Worm (Caenorhabditis elegans) whole organism, L1 larva: ENCODE data around the gene T24D5.2.

ENCODE experiments used
- aha-1 ChIP-seq: fragments of 150-350 bp; optimal IDR thresholded peaks from 2 replicates; lab custom pipeline; 2014; ENCODE audit warnings: missing biosample characterization, missing genetic modification characterization
- ama-1 ChIP-seq: fragments of 150-350 bp; optimal IDR thresholded peaks from 2 replicates; lab custom pipeline; 2014
- ces-1 ChIP-seq: fragments of 150-350 bp; optimal IDR thresholded peaks from 2 replicates; lab custom pipeline; 2014; ENCODE audit warnings: missing biosample characterization, missing genetic modification reagents, missing genetic modification characterization
- lin-13 ChIP-seq: fragments of 150-350 bp; optimal IDR thresholded peaks from 2 replicates; lab custom pipeline; 2014; ENCODE audit warnings: missing biosample characterization, missing genetic modification reagents, missing genetic modification characterization
- lin-14 ChIP-seq: fragments of 200-800 bp; sonication (Bioruptor generic); optimal IDR thresholded peaks from 2 replicates; lab custom pipeline; 2018; ENCODE audit warnings: mild to moderate bottlenecking, missing genetic modification characterization, moderate library complexity, missing compliant biosample characterization
- mef-2 ChIP-seq: fragments of 150-350 bp; optimal IDR thresholded peaks from 2 replicates; lab custom pipeline; 2014; ENCODE audit warnings: missing biosample characterization, missing genetic modification characterization
- nhr-11 ChIP-seq: fragments of 150-350 bp; optimal IDR thresholded peaks from 2 replicates; lab custom pipeline; 2014; ENCODE audit warnings: missing biosample characterization, missing genetic modification characterization
- nhr-77 ChIP-seq: fragments of 150-350 bp; optimal IDR thresholded peaks from 2 replicates; lab custom pipeline; 2014; ENCODE audit warnings: missing biosample characterization, missing genetic modification characterization
- nhr-90 ChIP-seq: sonication (generic microtip); optimal IDR thresholded peaks from 2 replicates; lab custom pipeline; 2016; ENCODE audit warnings: mild to moderate bottlenecking, missing genetic modification characterization, missing compliant biosample characterization; ENCODE audit not compliant: poor library complexity
- rnt-1 ChIP-seq: sonication (generic microtip); optimal IDR thresholded peaks from 2 replicates; lab custom pipeline; 2016; ENCODE audit warnings: mild to moderate bottlenecking, missing genetic modification characterization, moderate library complexity, missing compliant biosample characterization
- skn-1 ChIP-seq: fragments of 150-350 bp; optimal IDR thresholded peaks from 2 replicates; lab custom pipeline; 2014; ENCODE audit warnings: missing biosample characterization, missing genetic modification characterization
- sox-4 ChIP-seq: sonication (generic microtip); optimal IDR thresholded peaks from 2 replicates; lab custom pipeline; 2016; ENCODE audit warnings: missing genetic modification characterization, missing compliant biosample characterization
- unc-62 ChIP-seq: fragments of 150-350 bp; optimal IDR thresholded peaks from 2 replicates; lab custom pipeline; 2014; ENCODE audit warnings: missing biosample characterization, missing genetic modification reagents, missing genetic modification characterization
- zip-4 ChIP-seq: fragments of 200-800 bp; sonication (Bioruptor generic); optimal IDR thresholded peaks from 2 replicates; lab custom pipeline; 2018; ENCODE audit warnings: mild to moderate bottlenecking, missing genetic modification characterization, moderate library complexity, missing compliant biosample characterization

DNA sequence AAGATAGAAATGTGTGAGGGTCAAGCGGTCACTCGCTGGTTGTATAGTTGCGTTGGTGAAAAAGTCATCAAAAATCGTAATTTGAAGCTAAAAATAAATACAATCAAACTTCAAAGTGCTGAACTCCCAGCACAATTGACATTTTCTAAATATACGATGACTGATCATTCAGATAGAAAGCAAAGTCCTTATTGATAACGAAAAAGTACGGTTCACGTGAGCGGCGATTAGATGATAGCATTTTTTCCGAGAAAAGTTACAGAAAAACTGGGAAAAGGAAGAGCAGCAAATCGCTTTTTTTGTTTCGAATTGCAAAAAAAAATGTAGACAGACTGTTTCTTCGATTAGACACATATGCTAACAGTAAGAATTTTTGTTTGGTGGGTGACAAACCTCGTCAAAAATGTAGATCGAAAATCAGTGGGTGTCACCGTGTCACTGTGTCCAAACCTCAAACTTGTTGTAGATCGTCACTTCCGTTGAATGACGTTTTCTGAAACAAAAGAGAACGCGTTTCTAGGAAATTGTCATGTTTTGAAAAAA, 47.7 kb upstream of the T24D5.2 start, which contains the start of gene ivns-1:
- TF ChIP-seq skn-1 (no peak), nhr-77 (tag; lab: Kevin White, UChicago) (no peak), nhr-90 (tag; lab: Kevin White, UChicago) (no peak), aha-1 (tag; lab: Kevin White, UChicago) (no peak), lin-13 (no peak), ces-1 (GFP tag; lab: Kevin White, UChicago) (no peak), nhr-11 (tag; lab: Kevin White, UChicago) (no peak), sox-4 (no peak), lin-14 (peak; percentile 6), unc-62 (no peak), mef-2 (tag; lab: Kevin White, UChicago) (no peak), ama-1 (lab: Kevin White, UChicago) (no peak), zip-4 (GFP tag; lab: Kevin White, UChicago) (no peak), rnt-1 (tag; lab: Kevin White, UChicago) (no peak)
